Worm (Caenorhabditis elegans) whole organism, young adult: Measurements from ENCODE around the gene acd-3.

ENCODE experiments used
- B0261.1 ChIP-seq: sonication (generic microtip); optimal IDR thresholded peaks from 2 replicates; lab custom pipeline; 2016; ENCODE audit warnings: mild to moderate bottlenecking, missing genetic modification characterization, moderate library complexity, missing compliant biosample characterization
- C06A6.2 ChIP-seq: fragments of 200-800 bp; sonication (Bioruptor generic); conservative IDR thresholded peaks from 2 replicates; pipeline ENCODE4 v1.3.6; 2022; ENCODE audit warnings: missing genetic modification characterization, missing compliant biosample characterization
- D2030.7 ChIP-seq: fragments of 200-800 bp; sonication (Bioruptor generic); IDR thresholded peaks from 2 replicates; pipeline ENCODE4 v1.3.6; 2022; ENCODE audit warnings: missing genetic modification reagents, missing genetic modification characterization, missing compliant biosample characterization
- F10E7.11 ChIP-seq: sonication (generic microtip); optimal IDR thresholded peaks from 2 replicates; lab custom pipeline; 2017; ENCODE audit warnings: mild to moderate bottlenecking, missing genetic modification characterization, moderate library complexity, missing compliant biosample characterization
- F39B2.1 ChIP-seq: fragments of 200-800 bp; sonication (Bioruptor generic); IDR thresholded peaks from 2 replicates; pipeline ENCODE4 v1.3.6; 2022; ENCODE audit warnings: missing genetic modification reagents, missing genetic modification characterization, missing compliant biosample characterization
- F55B11.4 ChIP-seq: sonication (generic microtip); optimal IDR thresholded peaks from 2 replicates; lab custom pipeline; 2016; ENCODE audit warnings: missing compliant biosample characterization, missing genetic modification characterization, borderline replicate concordance; ENCODE audit not compliant: insufficient read depth
- F57A8.1 ChIP-seq: fragments of 200-800 bp; sonication (Bioruptor generic); optimal IDR thresholded peaks from 2 replicates; lab custom pipeline; 2018; ENCODE audit warnings: mild to moderate bottlenecking, missing genetic modification characterization, moderate library complexity, missing compliant biosample characterization
- F57C9.4 ChIP-seq: sonication (generic microtip); optimal IDR thresholded peaks from 2 replicates; lab custom pipeline; 2017; ENCODE audit warnings: mild to moderate bottlenecking, missing genetic modification characterization, missing compliant biosample characterization
- K12H6.12 ChIP-seq: fragments of 200-800 bp; sonication (Bioruptor generic); optimal IDR thresholded peaks from 2 replicates; lab custom pipeline; 2018; ENCODE audit warnings: mild to moderate bottlenecking, missing genetic modification characterization, missing compliant biosample characterization
- T07F8.4 ChIP-seq: sonication (generic microtip); optimal IDR thresholded peaks from 2 replicates; lab custom pipeline; 2016; ENCODE audit warnings: mild to moderate bottlenecking, missing genetic modification characterization, moderate library complexity, missing compliant biosample characterization
- Y53F4B.3 ChIP-seq: fragments of 200-800 bp; sonication (Bioruptor generic); IDR thresholded peaks from 2 replicates; pipeline ENCODE4 v1.3.6; 2022; ENCODE audit warnings: missing genetic modification reagents, missing genetic modification characterization, missing compliant biosample characterization
- Y53G8AR.9 ChIP-seq: fragments of 200-800 bp; sonication (Bioruptor generic); conservative IDR thresholded peaks from 2 replicates; pipeline ENCODE4 v1.3.6; 2022; ENCODE audit warnings: missing genetic modification reagents, missing genetic modification characterization, missing compliant biosample characterization
- Y67H2A.10 ChIP-seq: fragments of 200-800 bp; sonication (Bioruptor generic); conservative IDR thresholded peaks from 2 replicates; pipeline ENCODE4 v1.3.6; 2022; ENCODE audit warnings: missing genetic modification reagents, missing genetic modification characterization, missing compliant biosample characterization
- ZK185.1 ChIP-seq: sonication (generic microtip); optimal IDR thresholded peaks from 2 replicates; lab custom pipeline; 2016; ENCODE audit warnings: mild to moderate bottlenecking, missing genetic modification characterization, missing compliant biosample characterization; ENCODE audit not compliant: poor library complexity, severe bottlenecking
- akir-1 ChIP-seq: fragments of 200-800 bp; sonication (Bioruptor generic); optimal IDR thresholded peaks from 2 replicates; lab custom pipeline; 2018; ENCODE audit warnings: mild to moderate bottlenecking, missing genetic modification characterization, moderate library complexity, missing compliant biosample characterization
- ama-1 ChIP-seq, 3 experiments: fragments of 150-350 bp in 1 of 3; sonication (generic microtip) in 2 of 3; optimal IDR thresholded peaks; 2 replicates each; lab custom pipeline; 2014 to 2018; ENCODE audit warnings: missing biosample characterization in 2 of 3, missing genetic modification characterization in 2 of 3, missing genetic modification reagents in 2 of 3
- athp-1 ChIP-seq: sonication (generic microtip); optimal IDR thresholded peaks from 2 replicates; lab custom pipeline; 2017; ENCODE audit warnings: mild to moderate bottlenecking, missing genetic modification characterization, missing compliant biosample characterization
- attf-3 ChIP-seq: fragments of 200-800 bp; sonication (Bioruptor generic); conservative IDR thresholded peaks from 2 replicates; pipeline ENCODE4 v1.3.6; 2022; ENCODE audit warnings: missing genetic modification reagents, missing genetic modification characterization, missing compliant biosample characterization
- bed-1 ChIP-seq: fragments of 200-800 bp; sonication (Bioruptor generic); IDR thresholded peaks from 2 replicates; pipeline ENCODE4 v1.3.6; 2022; ENCODE audit warnings: missing genetic modification reagents, missing genetic modification characterization, missing compliant biosample characterization
- bed-2 ChIP-seq: fragments of 200-800 bp; sonication (Bioruptor generic); IDR thresholded peaks from 2 replicates; pipeline ENCODE4 v1.3.6; 2022; ENCODE audit warnings: missing genetic modification reagents, missing genetic modification characterization, missing compliant biosample characterization
- ccch-3 ChIP-seq: fragments of 200-800 bp; sonication (Bioruptor generic); optimal IDR thresholded peaks from 2 replicates; lab custom pipeline; 2018; ENCODE audit warnings: mild to moderate bottlenecking, missing genetic modification characterization, missing compliant biosample characterization
- ceh-27 ChIP-seq: fragments of 200-800 bp; sonication (Bioruptor generic); optimal IDR thresholded peaks from 2 replicates; lab custom pipeline; 2018; ENCODE audit warnings: mild to moderate bottlenecking, missing genetic modification characterization, moderate library complexity, missing compliant biosample characterization
- ceh-40 ChIP-seq: fragments of 200-800 bp; sonication (Bioruptor generic); IDR thresholded peaks from 2 replicates; pipeline ENCODE4 v1.3.6; 2022; ENCODE audit warnings: missing genetic modification characterization, missing compliant biosample characterization
- ceh-58 ChIP-seq: fragments of 200-800 bp; sonication (Bioruptor generic); IDR thresholded peaks from 2 replicates; pipeline ENCODE4 v1.3.6; 2022; ENCODE audit warnings: missing genetic modification characterization, missing compliant biosample characterization
- ceh-91 ChIP-seq: fragments of 200-800 bp; sonication (Bioruptor generic); IDR thresholded peaks from 2 replicates; pipeline ENCODE4 v1.3.6; 2022; ENCODE audit warnings: missing genetic modification reagents, missing genetic modification characterization, missing compliant biosample characterization
- ekl-4 ChIP-seq: fragments of 200-800 bp; sonication (Bioruptor generic); IDR thresholded peaks from 2 replicates; pipeline ENCODE4 v1.3.6; 2022; ENCODE audit warnings: missing genetic modification reagents, missing genetic modification characterization, missing compliant biosample characterization
- him-1 ChIP-seq: sonication (generic microtip); optimal IDR thresholded peaks from 2 replicates; lab custom pipeline; 2016; ENCODE audit warnings: missing genotype, missing genetic modification reagents, missing genetic modification characterization, missing compliant biosample characterization
- hlh-12 ChIP-seq: sonication (generic microtip); optimal IDR thresholded peaks from 2 replicates; lab custom pipeline; 2016; ENCODE audit warnings: missing genetic modification characterization, missing compliant biosample characterization
- lin-40 ChIP-seq: sonication (generic microtip); optimal IDR thresholded peaks from 2 replicates; lab custom pipeline; 2016; ENCODE audit warnings: missing genetic modification characterization, mild to moderate bottlenecking, missing compliant biosample characterization, missing genotype, missing genetic modification reagents
- lsl-1 ChIP-seq: fragments of 200-800 bp; sonication (Bioruptor generic); optimal IDR thresholded peaks from 2 replicates; lab custom pipeline; 2018; ENCODE audit warnings: mild to moderate bottlenecking, missing genetic modification characterization, moderate library complexity, missing compliant biosample characterization
- madf-10 ChIP-seq: sonication (generic microtip); optimal IDR thresholded peaks from 2 replicates; lab custom pipeline; 2016; ENCODE audit warnings: mild to moderate bottlenecking, missing genetic modification characterization, missing compliant biosample characterization
- madf-3 ChIP-seq: fragments of 200-800 bp; sonication (Bioruptor generic); IDR thresholded peaks from 2 replicates; pipeline ENCODE4 v1.3.6; 2022; ENCODE audit warnings: missing genetic modification reagents, missing genetic modification characterization, missing compliant biosample characterization
- mes-4 ChIP-seq: sonication (generic microtip); optimal IDR thresholded peaks from 2 replicates; lab custom pipeline; 2016; ENCODE audit warnings: missing genotype, missing genetic modification characterization, missing compliant biosample characterization
- nfya-2 ChIP-seq: fragments of 200-800 bp; sonication (Bioruptor generic); IDR thresholded peaks from 2 replicates; pipeline ENCODE4 v1.3.6; 2022; ENCODE audit warnings: missing genetic modification reagents, missing genetic modification characterization, missing compliant biosample characterization
- nhr-27 ChIP-seq: fragments of 200-800 bp; sonication (Bioruptor generic); optimal IDR thresholded peaks from 2 replicates; lab custom pipeline; 2018; ENCODE audit warnings: mild to moderate bottlenecking, missing genetic modification characterization, moderate library complexity, missing compliant biosample characterization
- pbrm-1 ChIP-seq: fragments of 200-800 bp; sonication (Bioruptor generic); IDR thresholded peaks from 2 replicates; pipeline ENCODE4 v1.3.6; 2022; ENCODE audit warnings: missing genetic modification reagents, missing genetic modification characterization, missing compliant biosample characterization
- rpc-1 ChIP-seq, 2 experiments: fragments of 150-350 bp in 1 of 2; sonication (generic microtip) in 1 of 2; optimal IDR thresholded peaks; 2 replicates each; lab custom pipeline; 2014 to 2018; ENCODE audit warnings: missing biosample characterization in 1 of 2, missing genetic modification characterization in 1 of 2, missing genetic modification reagents in 1 of 2, missing genotype in 1 of 2
- snpc-1.3 ChIP-seq: sonication (generic microtip); optimal IDR thresholded peaks from 2 replicates; lab custom pipeline; 2017; ENCODE audit warnings: missing genetic modification characterization, mild to moderate bottlenecking, missing compliant biosample characterization, antibody characterized with exemption, moderate library complexity, missing genotype, missing genetic modification reagents; ENCODE audit not compliant: insufficient read depth
- snpc-3.4 ChIP-seq: sonication (generic microtip); optimal IDR thresholded peaks from 2 replicates; lab custom pipeline; 2017; ENCODE audit warnings: missing genetic modification characterization, mild to moderate bottlenecking, missing compliant biosample characterization, antibody characterized with exemption, moderate library complexity, missing genotype, missing genetic modification reagents
- snpc-4 ChIP-seq, 5 experiments: fragments of 150-350 bp in 1 of 5; sonication (generic microtip) in 4 of 5; optimal IDR thresholded peaks; 2 replicates each; lab custom pipeline; 2014 to 2018; ENCODE audit warnings: missing genetic modification characterization in 5 of 5, missing biosample characterization in 3 of 5, antibody characterized with exemption in 2 of 5, mild to moderate bottlenecking in 2 of 5, missing compliant biosample characterization in 2 of 5, missing genotype in 2 of 5, moderate library complexity in 2 of 5, missing genetic modification reagents in 1 of 5
- somi-1 ChIP-seq: fragments of 200-800 bp; sonication (Bioruptor generic); optimal IDR thresholded peaks from 2 replicates; lab custom pipeline; 2018; ENCODE audit warnings: mild to moderate bottlenecking, missing genetic modification characterization, missing compliant biosample characterization
- sptf-2 ChIP-seq: fragments of 200-800 bp; sonication (Bioruptor generic); optimal IDR thresholded peaks from 2 replicates; lab custom pipeline; 2018; ENCODE audit warnings: mild to moderate bottlenecking, missing genetic modification characterization, missing compliant biosample characterization
- tlf-1 ChIP-seq: fragments of 200-800 bp; sonication (Bioruptor generic); optimal IDR thresholded peaks from 2 replicates; lab custom pipeline; 2018; ENCODE audit warnings: mild to moderate bottlenecking, missing genetic modification characterization, missing compliant biosample characterization
- xnd-1 ChIP-seq: sonication (generic microtip); optimal IDR thresholded peaks from 2 replicates; lab custom pipeline; 2016; ENCODE audit warnings: missing genotype, missing genetic modification reagents, missing genetic modification characterization, missing compliant biosample characterization
- ztf-18 ChIP-seq: sonication (generic microtip); optimal IDR thresholded peaks from 2 replicates; lab custom pipeline; 2016; ENCODE audit warnings: missing genotype, mild to moderate bottlenecking, missing genetic modification characterization, missing compliant biosample characterization
- ztf-26 ChIP-seq: sonication (generic microtip); optimal IDR thresholded peaks from 2 replicates; lab custom pipeline; 2017; ENCODE audit warnings: missing genetic modification characterization, missing compliant biosample characterization
- ztf-3 ChIP-seq: fragments of 200-800 bp; sonication (Bioruptor generic); optimal IDR thresholded peaks from 2 replicates; lab custom pipeline; 2018; ENCODE audit warnings: mild to moderate bottlenecking, missing genetic modification characterization, missing compliant biosample characterization

Gene acd-3

DNA sequence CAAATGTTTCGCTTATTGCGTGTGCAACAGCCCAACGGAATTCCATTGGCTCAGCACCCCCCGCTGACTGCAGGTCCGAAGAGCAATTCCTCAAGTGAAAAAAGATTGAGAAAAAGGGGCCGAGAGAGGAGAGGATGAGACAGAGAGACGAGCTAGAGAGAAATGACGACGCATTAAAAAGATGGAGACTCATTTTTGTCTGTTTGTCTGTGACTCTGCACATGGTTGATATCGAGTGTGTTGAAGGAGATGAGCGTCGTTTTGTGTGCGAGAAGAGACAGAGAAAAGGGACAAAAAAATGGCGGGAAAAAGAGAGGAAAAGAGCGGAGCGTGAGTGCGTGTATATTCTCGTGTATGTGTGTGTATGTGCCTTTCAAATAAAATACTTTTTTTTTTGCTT is 8.0 kb upstream of the acd-3 start:
- peak; percentile 52; the same call in 1 of the 2 replicates for TF ChIP-seq C06A6.2
- no peak for TF ChIP-seq akir-1 (GFP tag; lab: Kevin White, UChicago)
- peak; percentile 41 for TF ChIP-seq ztf-18 (tag; lab: Kevin White, UChicago)
- TF ChIP-seq snpc-3.4, result no peak
- no peak for TF ChIP-seq snpc-1.3 (tag; lab: Kevin White, UChicago)
- TF ChIP-seq F10E7.11 (tag; lab: Kevin White, UChicago), result no peak
- TF ChIP-seq madf-3 (GFP tag; lab: Robert Waterston, UW), result no peak
- no peak for TF ChIP-seq him-1 (tag; lab: Kevin White, UChicago)
- peak; percentile 59 for TF ChIP-seq ZK185.1 (tag; lab: Kevin White, UChicago)
- TF ChIP-seq ceh-40 (GFP tag; lab: Robert Waterston, UW), result no peak
- TF ChIP-seq xnd-1 (tag; lab: Kevin White, UChicago), result no peak
- no peak for TF ChIP-seq athp-1 (tag; lab: Kevin White, UChicago)
- TF ChIP-seq F57C9.4 (tag; lab: Kevin White, UChicago), result no peak
- TF ChIP-seq ceh-91 (GFP tag; lab: Robert Waterston, UW), result no peak
- TF ChIP-seq ceh-27 (GFP tag; lab: Kevin White, UChicago), result peak; percentile 90
- TF ChIP-seq bed-1, result no peak
- no peak for TF ChIP-seq ama-1 (optimal IDR thresholded peaks at IDR 0.05; lab: Kevin White, UChicago)
- no peak for TF ChIP-seq ama-1 (GFP tag; optimal IDR thresholded peaks at IDR 0.05; lab: Kevin White, UChicago)
- TF ChIP-seq F57A8.1 (GFP tag; lab: Kevin White, UChicago), result no peak
- TF ChIP-seq snpc-4 (GFP tag; optimal IDR thresholded peaks at IDR 0.05; lab: Kevin White, UChicago), result no peak
- TF ChIP-seq snpc-4 (tag; optimal IDR thresholded peaks at IDR 0.05; lab: Kevin White, UChicago), result peak in 3 of 4 experiments; percentile 34 to 59 (median 58)
- no peak for TF ChIP-seq rpc-1 (optimal IDR thresholded peaks at IDR 0.05; lab: Kevin White, UChicago)
- TF ChIP-seq rpc-1 (tag; optimal IDR thresholded peaks at IDR 0.05; lab: Kevin White, UChicago), result no peak
- TF ChIP-seq madf-10 (tag; lab: Kevin White, UChicago), result peak; percentile 78
- TF ChIP-seq pbrm-1 (GFP tag; lab: Robert Waterston, UW), result no peak; the same call in 1 of the 2 replicates
- TF ChIP-seq ccch-3, result no peak
- no peak for TF ChIP-seq Y67H2A.10
- TF ChIP-seq somi-1 (GFP tag; lab: Kevin White, UChicago), result peak; percentile 81
- TF ChIP-seq sptf-2 (GFP tag; lab: Kevin White, UChicago), result no peak
- no peak for TF ChIP-seq nfya-2 (GFP tag; lab: Robert Waterston, UW)
- no peak for TF ChIP-seq ztf-3 (GFP tag; lab: Kevin White, UChicago)
- TF ChIP-seq T07F8.4, result no peak
- TF ChIP-seq lsl-1, result no peak
- peak; percentile 89 for TF ChIP-seq lin-40 (tag; lab: Kevin White, UChicago)
- TF ChIP-seq mes-4 (tag; lab: Kevin White, UChicago), result no peak
- no peak for TF ChIP-seq ceh-58 (GFP tag; lab: Robert Waterston, UW)
- TF ChIP-seq nhr-27 (tag; lab: Kevin White, UChicago), result no peak
- no peak for TF ChIP-seq D2030.7 (GFP tag; lab: Robert Waterston, UW)
- 0 out of 2 replicates have a peak, but pooled peaks have one; percentile 33 for TF ChIP-seq Y53G8AR.9 (GFP tag; lab: Robert Waterston, UW)
- peak; percentile 58; the same call in 1 of the 2 replicates for TF ChIP-seq bed-2 (GFP tag; lab: Robert Waterston, UW)
- TF ChIP-seq F39B2.1 (GFP tag; lab: Robert Waterston, UW), result no peak
- no peak for TF ChIP-seq Y53F4B.3 (GFP tag; lab: Robert Waterston, UW)
- peak; percentile 57 for TF ChIP-seq ztf-26 (tag; lab: Kevin White, UChicago)
- TF ChIP-seq ekl-4, result no peak
- TF ChIP-seq K12H6.12 (tag; lab: Kevin White, UChicago), result peak; percentile 82
- TF ChIP-seq B0261.1, result no peak
- no peak for TF ChIP-seq attf-3 (GFP tag; lab: Robert Waterston, UW)
- no peak for TF ChIP-seq F55B11.4 (tag; lab: Kevin White, UChicago)
- TF ChIP-seq tlf-1 (GFP tag; lab: Kevin White, UChicago), result no peak
- no peak for TF ChIP-seq hlh-12 (tag; lab: Kevin White, UChicago)
